Fruit fly (Drosophila melanogaster) whole organism: ENCODE data around the gene TfIIEalpha.

ENCODE experiments used
- CG8478 ChIP-seq: fragments of >200 bp; optimal IDR thresholded peaks from 2 replicates; lab custom pipeline; 2018; ENCODE audit warnings: inconsistent platforms
- EcR ChIP-seq, 2 experiments: fragments of >200 bp; optimal IDR thresholded peaks; 2 replicates each; lab custom pipeline; 2017; ENCODE audit warnings: missing biosample characterization in 2 of 2, missing genetic modification characterization in 2 of 2, missing genetic modification reagents in 2 of 2
- pan ChIP-seq: fragments of >200 bp; optimal IDR thresholded peaks from 2 replicates; lab custom pipeline; 2017
- psq ChIP-seq: fragments of >200 bp; optimal IDR thresholded peaks from 2 replicates; lab custom pipeline; 2017

DNA sequence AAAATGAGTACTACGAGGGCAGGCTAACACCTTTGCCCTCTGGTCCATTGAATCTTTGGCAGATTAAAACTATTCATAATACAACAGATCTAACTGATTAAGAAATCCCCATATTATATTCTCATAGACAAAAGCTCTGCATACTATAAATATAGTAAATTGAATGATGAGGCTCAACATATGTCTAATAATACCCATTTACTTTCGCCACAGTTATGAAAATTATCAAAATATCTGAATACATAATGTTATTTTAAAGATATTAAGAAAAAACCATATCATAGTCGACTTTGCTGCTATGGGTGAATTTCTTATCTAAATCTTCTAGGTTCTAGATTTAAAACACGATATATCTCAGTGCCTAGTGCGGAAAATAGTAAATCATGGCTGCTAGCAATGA lies 50.0 kb downstream of the TfIIEalpha start, which contains the start of gene CG32087:
- TF ChIP-seq CG8478 (lab: Kevin White, UChicago) (no peak), psq (no peak), pan (lab: Kevin White, UChicago) (no peak), EcR (GFP tag; optimal IDR thresholded peaks at IDR 0.05; lab: Kevin White, UChicago) (no peak)
